Fruit fly (Drosophila melanogaster) whole organism, embryonic: ENCODE results near the gene CG4645.

Experiments used
- Bteb2 ChIP-seq: fragments of 200-800 bp; sonication (Bioruptor generic); optimal IDR thresholded peaks from 2 replicates; lab custom pipeline; 2016; ENCODE audit warnings: missing biosample characterization, missing genetic modification characterization
- CG11504 ChIP-seq: fragments of 200-800 bp; sonication (Bioruptor generic); optimal IDR thresholded peaks from 3 replicates; lab custom pipeline; 2019; ENCODE audit warnings: missing biosample characterization, mild to moderate bottlenecking, missing genetic modification characterization, moderate library complexity
- CG13894 ChIP-seq: fragments of 200-800 bp; sonication (Bioruptor generic); optimal IDR thresholded peaks from 3 replicates; lab custom pipeline; 2018; ENCODE audit warnings: missing biosample characterization, mild to moderate bottlenecking, missing genetic modification characterization, moderate library complexity
- CG1647 ChIP-seq: fragments of 200-800 bp; sonication (Bioruptor generic); optimal IDR thresholded peaks from 3 replicates; lab custom pipeline; 2016; ENCODE audit warnings: missing biosample characterization, missing genetic modification characterization
- CG16813 ChIP-seq: fragments of 200-800 bp; sonication (Bioruptor generic); IDR thresholded peaks from 3 replicates; pipeline ENCODE4 v1.3.6; 2022; ENCODE audit warnings: missing biosample characterization, missing genetic modification characterization; ENCODE audit not compliant: partially characterized antibody
- CG17328 ChIP-seq: fragments of 200-800 bp; sonication (Bioruptor generic); IDR thresholded peaks from 2 replicates; pipeline ENCODE4 v1.3.6; 2022; ENCODE audit warnings: missing biosample characterization, missing genetic modification characterization
- CG17568 ChIP-seq: fragments of 200-800 bp; sonication (Bioruptor generic); optimal IDR thresholded peaks from 2 replicates; lab custom pipeline; 2018; ENCODE audit warnings: missing biosample characterization, mild to moderate bottlenecking, missing genetic modification characterization, moderate library complexity
- CG17912 ChIP-seq: fragments of 200-800 bp; sonication (Bioruptor generic); optimal IDR thresholded peaks from 2 replicates; lab custom pipeline; 2018; ENCODE audit warnings: missing biosample characterization, mild to moderate bottlenecking, missing genetic modification characterization
- CG2202 ChIP-seq: fragments of 200-800 bp; sonication (Bioruptor generic); optimal IDR thresholded peaks from 2 replicates; lab custom pipeline; 2018; ENCODE audit warnings: missing biosample characterization, mild to moderate bottlenecking, missing genetic modification characterization
- CG2875 ChIP-seq: fragments of 200-800 bp; sonication (Bioruptor generic); optimal IDR thresholded peaks from 2 replicates; lab custom pipeline; 2017; ENCODE audit warnings: missing biosample characterization, mild to moderate bottlenecking, missing genetic modification characterization, missing genetic modification reagents
- CG33213 ChIP-seq: fragments of 200-800 bp; sonication (Bioruptor generic); optimal IDR thresholded peaks from 3 replicates; lab custom pipeline; 2016; ENCODE audit warnings: missing biosample characterization, missing genetic modification characterization
- CG4854 ChIP-seq: fragments of 200-800 bp; sonication (Bioruptor generic); optimal IDR thresholded peaks from 2 replicates; lab custom pipeline; 2016; ENCODE audit warnings: missing biosample characterization, missing genetic modification characterization, inconsistent platforms
- CG6254 ChIP-seq: fragments of 200-800 bp; sonication (Bioruptor generic); optimal IDR thresholded peaks from 3 replicates; lab custom pipeline; 2017; ENCODE audit warnings: mild to moderate bottlenecking, missing biosample characterization, missing genetic modification reagents, missing genetic modification characterization
- CG6813 ChIP-seq: fragments of 200-800 bp; sonication (Bioruptor generic); optimal IDR thresholded peaks from 2 replicates; lab custom pipeline; 2017; ENCODE audit warnings: missing biosample characterization, missing genetic modification characterization, mild to moderate bottlenecking, moderate library complexity, missing genetic modification reagents
- CG6854 ChIP-seq: fragments of 200-800 bp; sonication (Bioruptor generic); optimal IDR thresholded peaks from 3 replicates; lab custom pipeline; 2017; ENCODE audit warnings: missing biosample characterization, mild to moderate bottlenecking, missing genetic modification characterization
- CG7839 ChIP-seq: fragments of 200-800 bp; sonication (Bioruptor generic); optimal IDR thresholded peaks from 3 replicates; lab custom pipeline; 2018; ENCODE audit warnings: missing biosample characterization, mild to moderate bottlenecking, missing genetic modification characterization, moderate library complexity
- CG8388 ChIP-seq: fragments of 200-800 bp; sonication (Bioruptor generic); optimal IDR thresholded peaks from 2 replicates; lab custom pipeline; 2019; ENCODE audit warnings: missing biosample characterization, mild to moderate bottlenecking, missing genetic modification characterization, moderate library complexity
- CG9932 ChIP-seq: fragments of 200-800 bp; sonication (Bioruptor generic); IDR thresholded peaks from 2 replicates; pipeline ENCODE4 v1.3.6; 2022; ENCODE audit warnings: missing biosample characterization, missing genetic modification characterization
- D ChIP-seq, 2 experiments: fragments of 200-800 bp in 1 of 2; fragments of >200 bp in 1 of 2; sonication (Bioruptor generic) in 1 of 2; optimal IDR thresholded peaks; 2 replicates in 1 of 2; 3 replicates in 1 of 2; lab custom pipeline; 2017; ENCODE audit warnings: mild to moderate bottlenecking in 1 of 2, missing biosample characterization in 1 of 2, missing genetic modification characterization in 1 of 2, missing genetic modification reagents in 1 of 2
- H2.0 ChIP-seq: fragments of 200-800 bp; sonication (Bioruptor generic); IDR thresholded peaks from 2 replicates; pipeline ENCODE4 v1.3.6; 2022; ENCODE audit warnings: missing biosample characterization, missing genetic modification characterization
- Hand ChIP-seq: fragments of 200-800 bp; sonication (Bioruptor generic); optimal IDR thresholded peaks from 2 replicates; lab custom pipeline; 2017; ENCODE audit warnings: mild to moderate bottlenecking, missing biosample characterization, missing genetic modification reagents, missing genetic modification characterization
- Hey ChIP-seq: fragments of 200-800 bp; sonication (Bioruptor generic); optimal IDR thresholded peaks from 3 replicates; lab custom pipeline; 2018; ENCODE audit warnings: missing biosample characterization, mild to moderate bottlenecking, missing genetic modification characterization
- Hsf ChIP-seq: fragments of 200-800 bp; sonication (Bioruptor generic); optimal IDR thresholded peaks from 3 replicates; lab custom pipeline; 2016; ENCODE audit warnings: missing biosample characterization, missing genetic modification characterization
- MESR4 ChIP-seq: fragments of 200-800 bp; sonication (Bioruptor generic); optimal IDR thresholded peaks from 2 replicates; lab custom pipeline; 2018; ENCODE audit warnings: missing biosample characterization, mild to moderate bottlenecking, missing genetic modification characterization, moderate library complexity
- Pdp1 ChIP-seq, 2 experiments: fragments of 200-800 bp; sonication (Bioruptor generic); optimal IDR thresholded peaks; 3 replicates each; lab custom pipeline; 2016; ENCODE audit warnings: missing biosample characterization in 2 of 2, missing genetic modification characterization in 2 of 2, mild to moderate bottlenecking in 1 of 2, moderate library complexity in 1 of 2
- Side ChIP-seq: fragments of 200-800 bp; sonication (Bioruptor generic); optimal IDR thresholded peaks from 2 replicates; lab custom pipeline; 2016; ENCODE audit warnings: missing biosample characterization, missing genetic modification characterization
- Spps ChIP-seq: fragments of 200-800 bp; sonication (Bioruptor generic); optimal IDR thresholded peaks from 2 replicates; lab custom pipeline; 2018; ENCODE audit warnings: missing biosample characterization, mild to moderate bottlenecking, missing genetic modification characterization
- Sry-β ChIP-seq: fragments of 200-800 bp; sonication (Bioruptor generic); optimal IDR thresholded peaks from 2 replicates; lab custom pipeline; 2018; ENCODE audit warnings: missing biosample characterization, mild to moderate bottlenecking, missing genetic modification characterization, moderate library complexity
- Trl ChIP-seq, 3 experiments: fragments of >200 bp in 2 of 3; fragments of 200-800 bp in 1 of 3; sonication (Bioruptor generic) in 1 of 3; optimal IDR thresholded peaks; 2 replicates in 1 of 3; 3 replicates in 2 of 3; lab custom pipeline; 2016 to 2017; ENCODE audit warnings: missing biosample characterization in 1 of 3, missing genetic modification characterization in 1 of 3
- Xrp1 ChIP-seq: fragments of 200-800 bp; sonication (Bioruptor generic); IDR thresholded peaks from 2 replicates; pipeline ENCODE4 v1.3.6; 2022; ENCODE audit warnings: missing biosample characterization, missing genetic modification characterization
- aop ChIP-seq: fragments of 200-800 bp; sonication (Bioruptor generic); IDR thresholded peaks from 2 replicates; pipeline ENCODE4 v1.3.6; 2022; ENCODE audit warnings: missing biosample characterization, missing genetic modification characterization
- bsh ChIP-seq, 2 experiments: fragments of 200-800 bp; sonication (Bioruptor generic); optimal IDR thresholded peaks; 2 replicates each; lab custom pipeline; 2017 to 2018; ENCODE audit warnings: mild to moderate bottlenecking in 2 of 2, missing biosample characterization in 2 of 2, missing genetic modification characterization in 2 of 2, moderate library complexity in 1 of 2
- btn ChIP-seq: fragments of 200-800 bp; sonication (Bioruptor generic); optimal IDR thresholded peaks from 2 replicates; lab custom pipeline; 2016; ENCODE audit warnings: missing biosample characterization, missing genetic modification characterization
- crc ChIP-seq: fragments of 200-800 bp; sonication (Bioruptor generic); optimal IDR thresholded peaks from 2 replicates; lab custom pipeline; 2016; ENCODE audit warnings: missing biosample characterization, missing genetic modification characterization
- dmrt99B ChIP-seq: fragments of 200-800 bp; sonication (Bioruptor generic); optimal IDR thresholded peaks from 2 replicates; lab custom pipeline; 2018; ENCODE audit warnings: missing biosample characterization, mild to moderate bottlenecking, missing genetic modification characterization, moderate library complexity
- dpn ChIP-seq, 2 experiments: fragments of 200-800 bp; sonication (Bioruptor generic); optimal IDR thresholded peaks; 3 replicates each; lab custom pipeline; 2016; ENCODE audit warnings: missing biosample characterization in 2 of 2, missing genetic modification characterization in 2 of 2
- exex ChIP-seq: fragments of 200-800 bp; sonication (Bioruptor generic); optimal IDR thresholded peaks from 4 replicates; lab custom pipeline; 2018; ENCODE audit warnings: missing biosample characterization, mild to moderate bottlenecking, missing genetic modification characterization, moderate library complexity
- lilli ChIP-seq: fragments of 200-800 bp; sonication (Bioruptor generic); optimal IDR thresholded peaks from 3 replicates; lab custom pipeline; 2016; ENCODE audit warnings: missing biosample characterization, missing genetic modification characterization
- lmd ChIP-seq: fragments of 200-800 bp; sonication (Bioruptor generic); IDR thresholded peaks from 2 replicates; pipeline ENCODE4 v1.3.6; 2022; ENCODE audit warnings: missing biosample characterization, missing genetic modification characterization
- lola ChIP-seq, 3 experiments: fragments of >200 bp in 2 of 3; fragments of 200-800 bp in 1 of 3; sonication (Bioruptor generic) in 1 of 3; optimal IDR thresholded peaks; 2 replicates each; lab custom pipeline; 2017 to 2019; ENCODE audit warnings: missing biosample characterization in 3 of 3, missing genetic modification characterization in 3 of 3, mild to moderate bottlenecking in 1 of 3, moderate library complexity in 1 of 3
- pan ChIP-seq, 4 experiments: fragments of >200 bp in 3 of 4; fragments of 200-800 bp in 1 of 4; sonication (Bioruptor generic) in 1 of 4; optimal IDR thresholded peaks in 3 of 4; IDR thresholded peaks in 1 of 4; 2 replicates each; pipeline versions ENCODE4 v1.3.6 to Lab custom; 2017 to 2022; ENCODE audit warnings: missing biosample characterization in 2 of 4, missing genetic modification characterization in 2 of 4, mixed read lengths in 1 of 4
- rib ChIP-seq: fragments of 200-800 bp; sonication (Bioruptor generic); IDR thresholded peaks from 2 replicates; pipeline ENCODE4 v1.3.6; 2022; ENCODE audit warnings: missing biosample characterization, missing genetic modification characterization
- salm ChIP-seq: fragments of 200-800 bp; sonication (Bioruptor generic); optimal IDR thresholded peaks from 2 replicates; lab custom pipeline; 2018; ENCODE audit warnings: missing biosample characterization, mild to moderate bottlenecking, missing genetic modification characterization
- sc ChIP-seq, 3 experiments: fragments of >200 bp in 2 of 3; fragments of 200-800 bp in 1 of 3; sonication (Bioruptor generic) in 1 of 3; optimal IDR thresholded peaks; 2 replicates in 2 of 3; 3 replicates in 1 of 3; lab custom pipeline; 2017; ENCODE audit warnings: mild to moderate bottlenecking in 1 of 3, missing biosample characterization in 1 of 3, missing genetic modification characterization in 1 of 3, missing genetic modification reagents in 1 of 3
- sens ChIP-seq: fragments of 200-800 bp; sonication (Bioruptor generic); peaks from one replicate; lab custom pipeline; 2016; ENCODE audit warnings: missing biosample characterization, missing genetic modification characterization
- so ChIP-seq: fragments of 200-800 bp; sonication (Bioruptor generic); IDR thresholded peaks from 3 replicates; pipeline ENCODE4 v1.3.6; 2022; ENCODE audit warnings: missing biosample characterization, missing genetic modification characterization
- toy ChIP-seq: fragments of 200-800 bp; sonication (Bioruptor generic); IDR thresholded peaks from 2 replicates; pipeline ENCODE4 v1.3.6; 2022; ENCODE audit warnings: missing biosample characterization, missing genetic modification characterization
- wor ChIP-seq: fragments of 200-800 bp; sonication (Bioruptor generic); IDR thresholded peaks from 2 replicates; pipeline ENCODE4 v1.3.6; 2022; ENCODE audit warnings: missing biosample characterization, missing genetic modification characterization
- zfh2 ChIP-seq: fragments of 200-800 bp; sonication (Bioruptor generic); optimal IDR thresholded peaks from 2 replicates; lab custom pipeline; 2016; ENCODE audit warnings: missing biosample characterization, missing genetic modification characterization

The CG4645 gene

dm6 chrX:12947670-12948069 lies 37.9 kb downstream of the CG4645 start (continued):
- no peak for TF ChIP-seq D (optimal IDR thresholded peaks at IDR 0.05; lab: Kevin White, UChicago)
- peak; percentile 35 for TF ChIP-seq D (GFP tag; optimal IDR thresholded peaks at IDR 0.05; lab: Kevin White, UChicago)
- TF ChIP-seq lola (GFP tag; optimal IDR thresholded peaks at IDR 0.05; lab: Kevin White, UChicago): no peak
- TF ChIP-seq CG2202 (tag; lab: Kevin White, UChicago): peak; percentile 7
- peak; percentile 53 for TF ChIP-seq CG6813 (GFP tag; lab: Kevin White, UChicago)
- no peak for TF ChIP-seq salm
- TF ChIP-seq CG4854 (GFP tag; lab: Kevin White, UChicago): no peak
- TF ChIP-seq CG2875 (GFP tag; lab: Kevin White, UChicago): peak; percentile 1
- no peak for TF ChIP-seq crc (GFP tag; lab: Kevin White, UChicago)
- TF ChIP-seq sc (optimal IDR thresholded peaks at IDR 0.05; lab: Kevin White, UChicago): no peak
- no peak for TF ChIP-seq sc (GFP tag; optimal IDR thresholded peaks at IDR 0.05; lab: Kevin White, UChicago)
- TF ChIP-seq CG8388 (GFP tag; lab: Kevin White, UChicago): peak; percentile 4
- no peak for TF ChIP-seq Pdp1 (GFP tag; optimal IDR thresholded peaks at IDR 0.05; lab: Kevin White, UChicago)
- no peak for TF ChIP-seq CG16813 (GFP tag; lab: Robert Waterston, UW)
- no peak for TF ChIP-seq Spps (tag; lab: Kevin White, UChicago)
- TF ChIP-seq MESR4 (GFP tag; lab: Kevin White, UChicago): no peak
- TF ChIP-seq Hsf (GFP tag; lab: Kevin White, UChicago): no peak
- no peak for TF ChIP-seq exex
- no peak for TF ChIP-seq bsh (GFP tag; optimal IDR thresholded peaks at IDR 0.05; lab: Kevin White, UChicago)
- no peak for TF ChIP-seq Hand (GFP tag; lab: Kevin White, UChicago)
- peak; percentile 25 for TF ChIP-seq CG6254 (GFP tag; lab: Kevin White, UChicago)
- TF ChIP-seq lilli: no peak
- no peak for TF ChIP-seq pan (optimal IDR thresholded peaks at IDR 0.05; lab: Kevin White, UChicago)
- TF ChIP-seq pan (GFP tag; optimal IDR thresholded peaks at IDR 0.05 in 1 of 2, IDR thresholded peaks at IDR 0.05 in 1 of 2): no peak
- TF ChIP-seq Side: no peak
- TF ChIP-seq Sry-β (GFP tag; lab: Kevin White, UChicago): no peak
- TF ChIP-seq H2.0 (GFP tag; lab: Robert Waterston, UW): no peak
- no peak for TF ChIP-seq Hey (tag; lab: Kevin White, UChicago)
- no peak for TF ChIP-seq CG9932
- TF ChIP-seq zfh2 (GFP tag; lab: Kevin White, UChicago): no peak
- peak; percentile 15 for TF ChIP-seq CG6854 (GFP tag; lab: Kevin White, UChicago)
- no peak for TF ChIP-seq lmd (GFP tag; lab: Robert Waterston, UW)
- no peak for TF ChIP-seq aop (GFP tag; lab: Robert Waterston, UW)
- no peak for TF ChIP-seq CG17912
- TF ChIP-seq CG17568 (GFP tag; lab: Kevin White, UChicago): peak; percentile 4
- TF ChIP-seq so (GFP tag; lab: Robert Waterston, UW): no peak
- no peak for TF ChIP-seq dmrt99B
- TF ChIP-seq Trl (optimal IDR thresholded peaks at IDR 0.05; lab: Kevin White, UChicago): no peak
- TF ChIP-seq Trl (GFP tag; optimal IDR thresholded peaks at IDR 0.05; lab: Kevin White, UChicago): no peak
- TF ChIP-seq CG17328 (GFP tag; lab: Robert Waterston, UW): peak; percentile 50
- no peak for TF ChIP-seq Bteb2 (GFP tag; lab: Kevin White, UChicago)
- TF ChIP-seq CG1647 (GFP tag; lab: Kevin White, UChicago): no peak
- no peak for TF ChIP-seq toy (GFP tag; lab: Robert Waterston, UW)
- peak; percentile 10 for TF ChIP-seq CG11504 (tag; lab: Kevin White, UChicago)
- TF ChIP-seq sens (GFP tag; lab: Kevin White, UChicago): peak; percentile 50
- TF ChIP-seq btn (GFP tag; lab: Kevin White, UChicago): no peak
- peak; percentile 25 for TF ChIP-seq CG33213 (GFP tag; lab: Kevin White, UChicago)
- TF ChIP-seq CG7839 (tag; lab: Kevin White, UChicago): peak; percentile 16
- no peak for TF ChIP-seq dpn (GFP tag; optimal IDR thresholded peaks at IDR 0.05; lab: Kevin White, UChicago)
- no peak for TF ChIP-seq rib (GFP tag; lab: Robert Waterston, UW)
- TF ChIP-seq CG13894 (tag; lab: Kevin White, UChicago): peak; percentile 9
- no peak for TF ChIP-seq wor (GFP tag; lab: Robert Waterston, UW)
- TF ChIP-seq Xrp1 (GFP tag; lab: Robert Waterston, UW): no peak
